Fruit fly (Drosophila melanogaster) Kc167 (cell line): ENCODE data around the gene inaF-A.

ENCODE experiments used
- Myc ChIP-seq: fragments of >200 bp; optimal IDR thresholded peaks from 2 replicates; lab custom pipeline; 2017; ENCODE audit warnings: missing external identifiers
- Sin3A ChIP-seq: fragments of >200 bp; optimal IDR thresholded peaks from 2 replicates; lab custom pipeline; 2018; ENCODE audit warnings: missing external identifiers
- h ChIP-seq: fragments of >200 bp; optimal IDR thresholded peaks from 3 replicates; lab custom pipeline; 2018; ENCODE audit warnings: missing external identifiers
- psq ChIP-seq: fragments of >200 bp; optimal IDR thresholded peaks from 2 replicates; lab custom pipeline; 2017; ENCODE audit warnings: missing external identifiers
- ttk ChIP-seq: sonication (Bioruptor generic); optimal IDR thresholded peaks from 2 replicates; lab custom pipeline; 2017; ENCODE audit warnings: missing external identifiers

DNA sequence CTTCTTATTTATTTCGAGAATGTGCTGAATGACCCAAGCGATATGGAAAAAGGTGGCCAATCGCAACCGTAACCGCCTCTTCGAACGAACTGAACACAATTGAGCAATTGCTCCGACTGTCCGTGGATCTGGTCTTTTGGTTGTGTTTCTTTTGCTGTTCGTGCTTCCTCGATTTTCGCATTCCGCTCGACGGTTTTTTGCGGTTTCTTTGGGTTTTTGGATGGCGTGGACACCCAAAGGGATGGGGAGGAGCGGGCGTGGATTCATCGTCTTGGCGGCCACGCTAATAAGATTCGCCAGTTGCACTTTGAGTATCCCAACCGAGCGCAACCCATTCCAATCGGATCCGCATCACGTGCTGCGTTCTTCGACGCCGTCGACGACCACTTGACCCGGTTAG, 1.0 kb downstream of the inaF-A start, which contains the start of gene inaF-B:
- TF ChIP-seq psq (lab: Kevin White, UChicago) (no peak), Sin3A (lab: Kevin White, UChicago) (no peak), Myc (no peak), h (no peak), ttk (lab: Kevin White, UChicago) (no peak)
